Worm (Caenorhabditis elegans): ENCODE measurements around the gene twk-39.
"Not testable (repeated sequence)": the region's sequence is repeated elsewhere in the genome, so short reads cannot be mapped to it uniquely, and the experiment has no call there.

DNA sequence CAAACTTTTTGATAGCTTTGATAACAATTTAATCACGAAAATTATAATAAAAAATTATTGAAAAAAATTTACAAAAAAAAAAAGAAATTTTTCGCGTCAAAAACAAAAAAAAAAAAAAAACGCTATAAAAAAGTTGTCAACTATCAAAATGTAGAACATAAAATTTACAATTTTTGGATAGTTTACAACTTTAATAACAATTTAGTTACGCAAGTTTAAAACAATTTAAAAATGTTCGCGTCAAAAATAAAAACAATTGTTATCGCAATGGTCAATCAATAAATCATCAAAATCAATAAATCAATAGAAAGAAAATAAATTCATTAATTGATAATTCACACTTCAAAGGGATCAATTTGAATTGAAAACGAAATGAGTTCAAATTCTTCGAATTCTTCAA, 8.2 kb upstream of the twk-39 start, which contains the start of gene C24H11.1:
- not testable (repeated sequence) for TF ChIP-seq ama-1 (optimal IDR thresholded peaks at IDR 0.05); sem-4 (tag; optimal IDR thresholded peaks at IDR 0.05); snpc-4 (tag; optimal IDR thresholded peaks at IDR 0.05); unc-39 (tag; optimal IDR thresholded peaks at IDR 0.05); aly-2 (tag; optimal IDR thresholded peaks at IDR 0.05)

All from whole organism, L2 larva.